Fruit fly (Drosophila melanogaster): Measurements from ENCODE around the gene CG9915.

Gene CG9915

dm6 chrX:16281305-16281704 is 31.6 kb downstream of the CG9915 start:
- no peak for TF ChIP-seq fd96Ca (GFP tag; IDR thresholded peaks at IDR 0.05)
- no peak for TF ChIP-seq CG8159 (tag; optimal IDR thresholded peaks at IDR 0.05)
- TF ChIP-seq CG10348 (GFP tag; IDR thresholded peaks at IDR 0.05), result no peak
- TF ChIP-seq CG17806 (tag; optimal IDR thresholded peaks at IDR 0.05), result no peak
- TF ChIP-seq Ets98B (GFP tag; IDR thresholded peaks at IDR 0.05), result no peak

- peak; percentile 84 for TF ChIP-seq Pif1B (GFP tag; optimal IDR thresholded peaks at IDR 0.05)
- TF ChIP-seq Snoo (tag; optimal IDR thresholded peaks at IDR 0.05), result peak; percentile 97
- TF ChIP-seq CG12605 (GFP tag; IDR thresholded peaks at IDR 0.05), result peak; percentile 82; the same call in 1 of the 2 replicates
- TF ChIP-seq CG15710 (tag; optimal IDR thresholded peaks at IDR 0.05), result peak; percentile 88
- TF ChIP-seq Ets98B (GFP tag; IDR thresholded peaks at IDR 0.05), result peak; percentile 93
- TF ChIP-seq Pif1A (GFP tag; optimal IDR thresholded peaks at IDR 0.05), result peak; percentile 86
- TF ChIP-seq CG13204 (GFP tag; optimal IDR thresholded peaks at IDR 0.05), result peak; percentile 50
- TF ChIP-seq CG9948 (tag; optimal IDR thresholded peaks at IDR 0.05), result peak; percentile 79
- peak; percentile 78 for TF ChIP-seq CG8301 (tag; optimal IDR thresholded peaks at IDR 0.05)
- TF ChIP-seq CG14655 (GFP tag; optimal IDR thresholded peaks at IDR 0.05), result peak; percentile 84
- TF ChIP-seq EcR (GFP tag; optimal IDR thresholded peaks at IDR 0.05), result peak; percentile 0
- no peak for TF ChIP-seq D1 (tag; optimal IDR thresholded peaks at IDR 0.05)
- TF ChIP-seq CG8159 (tag; optimal IDR thresholded peaks at IDR 0.05), result peak; percentile 86
- TF ChIP-seq CG10348 (GFP tag; IDR thresholded peaks at IDR 0.05), result peak; percentile 84
- peak; percentile 92 for TF ChIP-seq CG32121 (GFP tag; IDR thresholded peaks at IDR 0.05)
- TF ChIP-seq fd96Ca (GFP tag; IDR thresholded peaks at IDR 0.05), result peak; percentile 95
- TF ChIP-seq rn (GFP tag; IDR thresholded peaks at IDR 0.05), result peak; percentile 84
- TF ChIP-seq gl (tag; optimal IDR thresholded peaks at IDR 0.05), result peak; percentile 69
- peak; percentile 97 for TF ChIP-seq CG4496 (GFP tag; IDR thresholded peaks at IDR 0.05)
- peak; percentile 81 for TF ChIP-seq CG17806 (tag; optimal IDR thresholded peaks at IDR 0.05)
- peak; percentile 75 for TF ChIP-seq CG34367 (tag; optimal IDR thresholded peaks at IDR 0.05)
These were observed 33.5 kb downstream of the CG9915 start for dm6 chrX:16279340-16279941.

- TF ChIP-seq CG8159 (tag; optimal IDR thresholded peaks at IDR 0.05) (peak; percentile 87), fd96Ca (GFP tag; IDR thresholded peaks at IDR 0.05) (peak; percentile 92), D1 (tag; optimal IDR thresholded peaks at IDR 0.05) (peak; percentile 22), CG8301 (tag; optimal IDR thresholded peaks at IDR 0.05) (peak; percentile 84), EcR (GFP tag; optimal IDR thresholded peaks at IDR 0.05) (peak; percentile 51), gl (tag; optimal IDR thresholded peaks at IDR 0.05) (peak; percentile 81), CG9948 (tag; optimal IDR thresholded peaks at IDR 0.05) (peak; percentile 83), CG13204 (GFP tag; optimal IDR thresholded peaks at IDR 0.05) (peak; percentile 88), Pif1B (GFP tag; optimal IDR thresholded peaks at IDR 0.05) (peak; percentile 83), Snoo (tag; optimal IDR thresholded peaks at IDR 0.05) (peak; percentile 78), Pif1A (GFP tag; optimal IDR thresholded peaks at IDR 0.05) (peak; percentile 76), CG10348 (GFP tag; IDR thresholded peaks at IDR 0.05) (no peak), CG14655 (GFP tag; optimal IDR thresholded peaks at IDR 0.05) (peak; percentile 87), CG15710 (tag; optimal IDR thresholded peaks at IDR 0.05) (peak; percentile 90), CG4496 (GFP tag; IDR thresholded peaks at IDR 0.05) (peak; percentile 90), Ets98B (GFP tag; IDR thresholded peaks at IDR 0.05) (peak; percentile 89), CG32121 (GFP tag; IDR thresholded peaks at IDR 0.05) (peak; percentile 79), CG17806 (tag; optimal IDR thresholded peaks at IDR 0.05) (peak; percentile 83), rn (GFP tag; IDR thresholded peaks at IDR 0.05) (peak; percentile 37; the same call in 1 of the 2 replicates), CG12605 (GFP tag; IDR thresholded peaks at IDR 0.05) (peak; percentile 87), CG34367 (tag; optimal IDR thresholded peaks at IDR 0.05) (peak; percentile 88)
These were observed 34.2 kb downstream of the CG9915 start for dm6 chrX:16278783-16279182.

dm6 chrX:16277878-16278506 is 34.9 kb downstream of the CG9915 start, which contains the start of gene eas:
Gene eas, plus strand, starts transcription at chrX:16278328.
- TF ChIP-seq Pif1B (GFP tag; optimal IDR thresholded peaks at IDR 0.05) (no peak), gl (tag; optimal IDR thresholded peaks at IDR 0.05) (no peak), CG10348 (GFP tag; IDR thresholded peaks at IDR 0.05) (no peak), CG15710 (tag; optimal IDR thresholded peaks at IDR 0.05) (no peak), fd96Ca (GFP tag; IDR thresholded peaks at IDR 0.05) (0 out of 3 replicates have a peak, but pooled peaks have one; percentile 36), Ets98B (GFP tag; IDR thresholded peaks at IDR 0.05) (no peak; the same call in 1 of the 2 replicates), CG4496 (GFP tag; IDR thresholded peaks at IDR 0.05) (0 out of 3 replicates have a peak, but pooled peaks have one; percentile 15), CG17806 (tag; optimal IDR thresholded peaks at IDR 0.05) (no peak)

DNA sequence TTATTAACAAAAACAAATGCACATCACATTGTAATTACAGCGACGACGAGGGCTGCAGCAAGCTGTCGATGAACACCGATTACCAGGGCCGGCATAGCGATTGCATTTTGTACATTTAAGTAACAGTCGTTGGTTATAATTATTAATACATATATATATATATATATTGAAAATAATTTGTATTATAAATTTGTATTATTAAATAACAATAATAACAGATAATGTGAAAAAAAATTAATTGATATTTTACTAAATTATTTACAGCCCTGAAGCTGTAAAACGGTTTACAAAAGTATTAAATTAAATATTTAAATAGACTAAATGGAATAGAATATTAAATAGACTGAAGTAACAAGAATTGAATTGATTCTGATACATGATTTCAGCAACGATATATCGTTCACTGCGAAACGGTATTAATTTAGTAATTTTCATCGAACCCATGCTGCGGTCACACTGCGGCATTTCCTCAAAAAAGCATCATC is 37.0 kb downstream of the CG9915 start, which contains the start of the genes kat80 and Prosalpha4:
kat80 (minus strand) TSS at position 327 of the 485 bp plus-strand sequence.
Prosalpha4 (plus strand) TSS at position 417 of the 485 bp plus-strand sequence.
- TF ChIP-seq CG14655 (GFP tag; optimal IDR thresholded peaks at IDR 0.05) (peak; percentile 36), CG8159 (tag; optimal IDR thresholded peaks at IDR 0.05) (peak; percentile 26), CG15710 (tag; optimal IDR thresholded peaks at IDR 0.05) (peak; percentile 19), CG9948 (tag; optimal IDR thresholded peaks at IDR 0.05) (no peak), Snoo (tag; optimal IDR thresholded peaks at IDR 0.05) (peak; percentile 63)

All from whole organism, pupa.